Worm (Caenorhabditis elegans) whole organism, midembryonic: Measurements from ENCODE around the gene Y14H12B.2.

Experiments used
- cog-1 ChIP-seq: sonication (generic microtip); optimal IDR thresholded peaks from 2 replicates; lab custom pipeline; 2016; ENCODE audit warnings: missing genetic modification characterization, missing compliant biosample characterization
- flt-1 ChIP-seq: fragments of 200-800 bp; sonication (Bioruptor generic); IDR thresholded peaks from 2 replicates; pipeline ENCODE4 v1.3.6; 2022; ENCODE audit warnings: missing genetic modification characterization, missing compliant biosample characterization
- klf-2 ChIP-seq: fragments of 200-800 bp; sonication (Bioruptor generic); conservative IDR thresholded peaks from 2 replicates; pipeline ENCODE4 v1.3.6; 2022; ENCODE audit warnings: missing genetic modification reagents, missing genetic modification characterization, missing compliant biosample characterization
- med-1 ChIP-seq: sonication (generic microtip); optimal IDR thresholded peaks from 2 replicates; lab custom pipeline; 2017; ENCODE audit warnings: missing genetic modification characterization, mild to moderate bottlenecking, missing compliant biosample characterization, antibody characterized with exemption, missing genetic modification reagents; ENCODE audit not compliant: insufficient read depth

- TF ChIP-seq cog-1 (tag; lab: Kevin White, UChicago) (no peak), flt-1 (GFP tag; lab: Robert Waterston, UW) (no peak), klf-2 (no peak), med-1 (GFP tag; lab: Kevin White, UChicago) (no peak)
Measured at ce11 chrII:3956744-3957143, 23.2 kb upstream of the Y14H12B.2 start.
